Worm (Caenorhabditis elegans) whole organism, L1 larva: ENCODE measurements around the gene toca-1.

ENCODE experiments used
- aly-2 ChIP-seq: fragments of 150-350 bp; optimal IDR thresholded peaks from 2 replicates; lab custom pipeline; 2014; ENCODE audit warnings: missing biosample characterization, missing genetic modification characterization
- ama-1 ChIP-seq: fragments of 150-350 bp; optimal IDR thresholded peaks from 2 replicates; lab custom pipeline; 2014
- blmp-1 ChIP-seq: fragments of 150-350 bp; optimal IDR thresholded peaks from 2 replicates; lab custom pipeline; 2014; ENCODE audit warnings: missing biosample characterization, missing genetic modification characterization
- elt-2 ChIP-seq: sonication (generic microtip); optimal IDR thresholded peaks from 2 replicates; lab custom pipeline; 2016; ENCODE audit warnings: missing genetic modification characterization, mild to moderate bottlenecking, inconsistent platforms, missing compliant biosample characterization, missing genetic modification reagents
- jun-1 ChIP-seq: fragments of 150-350 bp; optimal IDR thresholded peaks from 2 replicates; lab custom pipeline; 2014; ENCODE audit warnings: missing biosample characterization, missing genetic modification reagents, missing genetic modification characterization
- lsy-2 ChIP-seq, 2 experiments: fragments of 150-350 bp; optimal IDR thresholded peaks; 2 replicates each; lab custom pipeline; 2014; ENCODE audit warnings: missing biosample characterization in 2 of 2, missing genetic modification characterization in 2 of 2
- mdl-1 ChIP-seq, 2 experiments: fragments of 150-350 bp; optimal IDR thresholded peaks; 2 replicates each; lab custom pipeline; 2014 to 2017; ENCODE audit warnings: missing biosample characterization in 2 of 2, missing genetic modification characterization in 2 of 2, inconsistent platforms in 1 of 2
- nhr-76 ChIP-seq: sonication (generic microtip); optimal IDR thresholded peaks from 2 replicates; lab custom pipeline; 2017; ENCODE audit warnings: missing biosample characterization, missing genetic modification characterization
- pax-3 ChIP-seq: fragments of 200-800 bp; sonication (Bioruptor generic); optimal IDR thresholded peaks from 2 replicates; lab custom pipeline; 2018; ENCODE audit warnings: mild to moderate bottlenecking, missing genetic modification characterization, moderate library complexity, missing compliant biosample characterization
- rnt-1 ChIP-seq: sonication (generic microtip); optimal IDR thresholded peaks from 2 replicates; lab custom pipeline; 2016; ENCODE audit warnings: mild to moderate bottlenecking, missing genetic modification characterization, moderate library complexity, missing compliant biosample characterization
- tbx-2 ChIP-seq: sonication (generic microtip); optimal IDR thresholded peaks from 2 replicates; lab custom pipeline; 2016; ENCODE audit warnings: missing genetic modification characterization, missing compliant biosample characterization

DNA sequence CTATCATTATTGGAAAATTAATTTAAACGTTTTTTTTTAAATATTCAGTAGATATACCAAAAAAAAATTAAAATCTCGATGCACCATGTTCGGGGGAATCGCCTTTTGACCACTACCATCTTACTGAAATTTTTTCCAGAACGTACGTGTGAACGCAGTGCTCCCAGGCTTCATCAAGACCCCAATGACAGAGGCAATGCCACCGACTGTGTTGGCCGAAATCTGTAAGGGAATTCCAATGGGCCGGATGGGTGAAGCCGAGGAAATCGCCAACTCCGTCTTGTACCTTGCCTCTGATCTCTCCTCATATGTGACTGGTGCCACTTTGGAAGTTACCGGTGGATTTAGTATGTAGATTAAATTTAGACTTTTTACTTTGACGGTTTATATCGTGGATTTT, 32.5 kb downstream of the toca-1 start:
- no peak for TF ChIP-seq elt-2 (tag; lab: Kevin White, UChicago)
- TF ChIP-seq blmp-1, result no peak
- no peak for TF ChIP-seq jun-1
- no peak for TF ChIP-seq mdl-1 (tag; optimal IDR thresholded peaks at IDR 0.05; lab: Kevin White, UChicago)
- TF ChIP-seq lsy-2 (tag; optimal IDR thresholded peaks at IDR 0.05; lab: Kevin White, UChicago), result no peak
- no peak for TF ChIP-seq nhr-76
- TF ChIP-seq pax-3 (tag; lab: Kevin White, UChicago), result no peak
- no peak for TF ChIP-seq rnt-1
- TF ChIP-seq aly-2, result no peak
- no peak for TF ChIP-seq ama-1 (lab: Kevin White, UChicago)
- no peak for TF ChIP-seq tbx-2 (tag; lab: Kevin White, UChicago)
